Fruit fly (Drosophila melanogaster) whole organism, pupa: Measurements from ENCODE around the gene blp.

Experiments used
- CG15710 ChIP-seq: fragments of 200-800 bp; sonication (Bioruptor generic); optimal IDR thresholded peaks from 2 replicates; lab custom pipeline; 2018; ENCODE audit warnings: missing biosample characterization, mild to moderate bottlenecking, missing genetic modification characterization, moderate library complexity
- CG8159 ChIP-seq: fragments of 200-800 bp; sonication (Bioruptor generic); optimal IDR thresholded peaks from 3 replicates; lab custom pipeline; 2018; ENCODE audit warnings: missing biosample characterization, mild to moderate bottlenecking, missing genetic modification characterization, moderate library complexity

- TF ChIP-seq CG15710: no peak
- TF ChIP-seq CG8159: no peak
These were observed 30.1 kb downstream of the blp start, which contains the start of the genes CG4287 and CG5516 for dm6 chr3R:15963690-15964281.
